Worm (Caenorhabditis elegans) whole organism, midembryonic: ENCODE measurements around the gene W01H2.2.
"Not testable (repeated sequence)": the region's sequence is repeated elsewhere in the genome, so short reads cannot be mapped to it uniquely, and the experiment has no call there.

Experiments used
- T22C8.4 ChIP-seq: fragments of 200-800 bp; sonication (Bioruptor generic); IDR thresholded peaks from 2 replicates; pipeline ENCODE4 v1.3.6; 2022; ENCODE audit warnings: missing genetic modification characterization, missing compliant biosample characterization
- cog-1 ChIP-seq: sonication (generic microtip); optimal IDR thresholded peaks from 2 replicates; lab custom pipeline; 2016; ENCODE audit warnings: missing genetic modification characterization, missing compliant biosample characterization
- flt-1 ChIP-seq: fragments of 200-800 bp; sonication (Bioruptor generic); IDR thresholded peaks from 2 replicates; pipeline ENCODE4 v1.3.6; 2022; ENCODE audit warnings: missing genetic modification characterization, missing compliant biosample characterization
- klf-2 ChIP-seq: fragments of 200-800 bp; sonication (Bioruptor generic); conservative IDR thresholded peaks from 2 replicates; pipeline ENCODE4 v1.3.6; 2022; ENCODE audit warnings: missing genetic modification reagents, missing genetic modification characterization, missing compliant biosample characterization
- med-1 ChIP-seq: sonication (generic microtip); optimal IDR thresholded peaks from 2 replicates; lab custom pipeline; 2017; ENCODE audit warnings: missing genetic modification characterization, mild to moderate bottlenecking, missing compliant biosample characterization, antibody characterized with exemption, missing genetic modification reagents; ENCODE audit not compliant: insufficient read depth
- ref-1 ChIP-seq: fragments of 200-800 bp; sonication (Bioruptor generic); conservative IDR thresholded peaks from 2 replicates; pipeline ENCODE4 v1.3.6; 2022; ENCODE audit warnings: missing genetic modification reagents, missing genetic modification characterization, missing compliant biosample characterization
- tab-1 ChIP-seq: fragments of 200-800 bp; sonication (Bioruptor generic); IDR thresholded peaks from 2 replicates; pipeline ENCODE4 v1.3.6; 2022; ENCODE audit warnings: missing genetic modification characterization, missing compliant biosample characterization
- ztf-23 ChIP-seq: fragments of 200-800 bp; sonication (Bioruptor generic); IDR thresholded peaks from 2 replicates; pipeline ENCODE4 v1.3.6; 2022; ENCODE audit warnings: missing genetic modification reagents, missing genetic modification characterization, missing compliant biosample characterization
- ztf-29 ChIP-seq: fragments of 200-800 bp; sonication (Bioruptor generic); IDR thresholded peaks from 2 replicates; pipeline ENCODE4 v1.3.6; 2022; ENCODE audit warnings: missing genetic modification reagents, missing genetic modification characterization, missing compliant biosample characterization

Gene W01H2.2

DNA sequence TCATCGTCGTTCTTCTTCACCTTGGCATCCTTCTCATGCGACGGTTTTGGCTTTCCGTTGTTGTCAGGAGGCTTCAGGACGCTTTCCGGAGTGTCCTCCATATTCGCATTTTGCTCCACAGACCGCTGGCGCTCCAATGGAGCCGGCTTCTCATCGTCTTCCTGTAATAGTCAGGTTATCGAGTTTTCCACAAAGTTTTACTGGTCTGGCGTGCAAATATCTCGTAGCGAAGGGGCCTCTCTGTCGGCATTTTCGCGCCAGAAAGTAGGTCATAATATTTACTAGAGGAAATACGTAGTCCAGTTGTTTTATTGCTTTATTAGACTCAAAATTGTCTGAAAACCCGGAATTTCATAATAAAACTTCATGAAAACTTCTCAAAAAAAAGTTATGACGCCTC lies 16.1 kb downstream of the W01H2.2 start, which contains the start of gene F20B6.6:
Gene F20B6.6, minus strand, starts transcription at position 101 of the 400 bp plus-strand sequence.
- not testable (repeated sequence) for TF ChIP-seq ref-1 (GFP tag; lab: Robert Waterston, UW); tab-1 (GFP tag; lab: Robert Waterston, UW); med-1 (GFP tag; lab: Kevin White, UChicago)

DNA sequence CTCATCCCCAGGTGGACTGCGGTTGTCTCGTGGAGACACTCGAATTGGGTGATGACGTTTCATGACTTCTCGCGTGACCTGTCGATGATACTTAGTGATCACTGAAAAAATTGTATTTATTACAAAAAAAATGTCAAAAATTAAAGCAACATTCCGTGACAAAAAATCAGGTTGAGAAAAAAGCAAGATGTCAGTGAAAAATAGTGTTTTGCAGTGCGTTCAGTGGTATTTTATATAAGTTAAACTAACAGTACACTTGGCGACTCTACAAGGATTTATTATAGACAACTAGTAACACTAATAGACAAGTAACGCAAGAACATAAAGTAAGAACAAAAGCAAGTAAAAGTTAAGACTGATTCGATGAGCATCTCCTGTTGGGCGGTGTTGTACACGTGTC lies 18.4 kb downstream of the W01H2.2 start, which contains the start of gene F20B6.5:
Gene F20B6.5, minus strand, starts transcription at position 101 of the 400 bp plus-strand sequence.
- TF ChIP-seq tab-1 (GFP tag; lab: Robert Waterston, UW); ztf-23 (GFP tag; lab: Robert Waterston, UW); klf-2: not testable (repeated sequence)

DNA sequence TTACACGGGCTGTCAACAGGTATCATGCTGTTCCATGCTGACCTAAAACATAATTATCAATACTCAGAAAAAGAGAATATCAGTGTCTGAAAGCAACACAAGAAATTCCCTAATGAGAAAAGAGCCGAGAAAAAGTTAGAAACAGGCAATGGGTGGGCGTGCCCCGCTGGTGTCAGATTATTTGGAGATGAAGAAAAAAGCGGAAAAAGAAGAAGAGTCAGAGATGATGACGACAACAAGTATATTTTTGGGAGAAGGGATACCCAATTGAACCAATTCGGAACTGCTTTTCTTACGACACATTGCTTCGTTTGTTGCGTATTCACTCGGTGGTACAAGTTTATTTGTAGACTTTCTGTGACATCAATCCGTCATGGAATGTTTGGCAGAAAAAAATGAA lies 21.8 kb downstream of the W01H2.2 start, which contains the start of gene F20B6.4:
Gene F20B6.4, minus strand, starts transcription at position 101 of the 400 bp plus-strand sequence.
- no peak for TF ChIP-seq ref-1 (GFP tag; lab: Robert Waterston, UW)

DNA sequence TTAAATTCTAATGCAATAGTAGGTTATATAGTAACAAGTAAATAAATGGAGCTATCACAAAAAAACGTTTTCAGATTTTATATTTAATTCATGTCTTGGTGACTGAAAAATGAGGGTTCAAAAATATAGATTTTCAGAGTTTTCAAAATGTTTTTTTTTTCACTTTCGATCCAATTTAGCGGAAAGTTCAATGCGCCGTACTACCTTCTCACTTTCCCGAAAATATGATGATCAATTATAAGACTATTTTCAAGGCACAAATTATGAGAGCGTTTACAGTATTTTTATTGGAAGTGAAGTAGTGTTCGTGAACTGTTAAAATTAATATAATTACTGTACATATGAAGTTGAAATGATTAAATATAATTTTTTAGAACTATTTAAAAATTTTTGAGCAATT lies 25.2 kb downstream of the W01H2.2 start:
- TF ChIP-seq flt-1 (GFP tag; lab: Robert Waterston, UW) (no peak), tab-1 (GFP tag; lab: Robert Waterston, UW) (no peak), cog-1 (tag; lab: Kevin White, UChicago) (no peak), ref-1 (GFP tag; lab: Robert Waterston, UW) (no peak), klf-2 (no peak), med-1 (GFP tag; lab: Kevin White, UChicago) (no peak), T22C8.4 (GFP tag; lab: Robert Waterston, UW) (no peak), ztf-29 (GFP tag; lab: Robert Waterston, UW) (no peak), ztf-23 (GFP tag; lab: Robert Waterston, UW) (no peak)

DNA sequence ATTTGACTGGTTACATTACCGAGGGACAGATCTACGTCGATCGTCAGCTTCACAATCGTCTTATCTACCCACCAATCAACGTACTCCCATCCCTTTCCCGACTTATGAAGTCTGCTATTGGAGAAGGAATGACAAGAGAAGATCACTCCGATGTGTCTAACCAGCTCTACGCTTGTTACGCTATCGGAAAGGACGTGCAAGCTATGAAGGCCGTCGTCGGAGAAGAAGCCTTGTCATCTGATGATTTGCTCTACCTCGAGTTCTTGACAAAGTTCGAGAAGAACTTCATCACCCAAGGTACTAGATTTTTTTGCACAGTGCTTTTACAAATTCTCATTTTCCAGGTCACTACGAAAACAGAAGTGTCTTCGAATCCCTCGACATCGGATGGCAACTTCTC lies 26.0 kb downstream of the W01H2.2 start:
- no peak for TF ChIP-seq ref-1 (GFP tag; lab: Robert Waterston, UW)
- no peak for TF ChIP-seq tab-1 (GFP tag; lab: Robert Waterston, UW)
- no peak for TF ChIP-seq med-1 (GFP tag; lab: Kevin White, UChicago)
- TF ChIP-seq ztf-29 (GFP tag; lab: Robert Waterston, UW), result no peak
- TF ChIP-seq cog-1 (tag; lab: Kevin White, UChicago), result no peak
- TF ChIP-seq klf-2, result no peak
- no peak for TF ChIP-seq flt-1 (GFP tag; lab: Robert Waterston, UW)
- no peak for TF ChIP-seq ztf-23 (GFP tag; lab: Robert Waterston, UW)
- no peak for TF ChIP-seq T22C8.4 (GFP tag; lab: Robert Waterston, UW)

DNA sequence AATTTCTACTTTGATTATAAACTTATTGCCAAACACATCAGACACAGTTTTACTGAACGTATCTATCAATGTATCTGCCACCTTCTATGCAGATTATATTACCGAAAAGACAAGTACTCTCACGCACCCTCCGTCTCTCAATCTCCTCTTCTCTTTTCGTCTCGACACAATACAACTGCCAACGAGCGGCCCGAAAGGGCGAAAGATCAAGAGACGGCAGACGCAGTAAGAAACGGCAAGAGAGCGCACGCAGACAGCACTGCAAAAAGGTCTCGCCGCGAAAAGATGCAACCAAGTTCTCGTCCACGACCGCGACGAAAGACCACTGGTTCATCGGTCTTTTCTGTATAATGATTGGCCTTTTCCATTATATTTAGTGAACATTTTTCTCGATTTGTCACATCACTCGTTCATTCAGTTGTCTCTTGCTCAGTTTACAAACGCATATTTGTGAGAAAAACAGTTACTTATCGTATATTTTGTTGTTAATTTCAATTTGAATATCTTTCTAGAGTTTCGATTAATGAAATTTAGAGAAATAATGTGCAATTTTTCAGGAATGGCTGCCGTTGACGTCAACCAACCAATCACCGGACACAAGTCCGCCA lies 27.6 kb downstream of the W01H2.2 start, which contains the start of gene vha-12:
Gene vha-12, plus strand, starts transcription at position 558 of the 608 bp plus-strand sequence.
- TF ChIP-seq cog-1 (tag; lab: Kevin White, UChicago) (peak; percentile 67), tab-1 (GFP tag; lab: Robert Waterston, UW) (no peak)

DNA sequence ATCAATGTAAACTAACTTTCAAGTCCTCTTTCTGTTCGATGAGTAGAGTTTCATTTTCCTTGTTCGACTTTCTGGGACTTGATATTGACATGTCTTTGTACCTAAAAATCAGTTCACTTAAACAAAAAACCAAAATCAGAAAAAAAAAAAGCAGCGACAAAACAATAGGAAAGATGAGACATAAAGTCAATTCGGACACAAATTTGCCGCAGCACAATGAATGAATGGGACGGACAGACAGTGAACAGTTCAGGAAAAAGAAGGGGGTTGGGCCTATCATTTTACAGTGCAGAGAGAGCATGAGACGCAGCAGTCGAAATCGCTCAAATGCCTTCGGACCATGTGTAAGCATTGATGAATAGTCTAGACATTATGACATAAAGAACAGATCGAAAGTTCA lies 31.6 kb downstream of the W01H2.2 start, which contains the start of gene mrp-6:
Gene mrp-6, minus strand, starts transcription at position 101 of the 400 bp plus-strand sequence.
- no peak for TF ChIP-seq flt-1 (GFP tag; lab: Robert Waterston, UW)
- no peak for TF ChIP-seq T22C8.4 (GFP tag; lab: Robert Waterston, UW)
- no peak for TF ChIP-seq tab-1 (GFP tag; lab: Robert Waterston, UW)
- no peak for TF ChIP-seq ref-1 (GFP tag; lab: Robert Waterston, UW)
- no peak for TF ChIP-seq klf-2
- TF ChIP-seq cog-1 (tag; lab: Kevin White, UChicago), result no peak
- no peak for TF ChIP-seq med-1 (GFP tag; lab: Kevin White, UChicago)
- no peak for TF ChIP-seq ztf-23 (GFP tag; lab: Robert Waterston, UW)
- no peak for TF ChIP-seq ztf-29 (GFP tag; lab: Robert Waterston, UW)

DNA sequence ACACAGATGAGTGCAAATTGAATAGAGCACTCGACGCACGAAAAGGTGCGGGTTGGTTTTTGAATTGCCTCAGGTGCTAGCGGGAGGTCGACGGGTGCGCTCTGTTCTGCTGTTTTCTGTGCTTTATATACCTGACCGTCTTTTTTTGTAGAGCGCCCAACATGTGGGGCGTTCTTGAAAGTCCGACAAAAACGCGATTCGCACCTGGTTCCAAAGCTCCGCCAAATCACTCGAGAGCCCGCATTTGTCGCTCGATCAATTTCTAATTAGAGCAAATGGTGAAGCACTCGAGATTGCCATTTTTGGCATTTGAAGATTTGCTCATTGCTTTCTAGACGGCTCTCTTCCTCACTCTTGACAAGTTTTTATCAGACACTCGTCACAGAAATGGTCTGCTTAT lies 40.9 kb downstream of the W01H2.2 start, which contains the start of gene ZK470.6:
Gene ZK470.6, minus strand, starts transcription at position 101 of the 400 bp plus-strand sequence.
- no peak for TF ChIP-seq klf-2
